Fruit fly (Drosophila melanogaster) whole organism, wandering third instar larva: ENCODE results near the gene osp.
A peak's percentile ranks its signal among the peaks of the same experiment; 100 is the strongest.

Experiments
- CG32264 ChIP-seq: fragments of 200-800 bp; sonication (Bioruptor generic); optimal IDR thresholded peaks from 2 replicates; lab custom pipeline; 2016; ENCODE audit warnings: missing biosample characterization, missing genetic modification characterization
- CG9705 ChIP-seq: fragments of 200-800 bp; sonication (Bioruptor generic); optimal IDR thresholded peaks from 2 replicates; lab custom pipeline; 2018; ENCODE audit warnings: missing biosample characterization, mild to moderate bottlenecking, missing genetic modification characterization
- CrebA ChIP-seq: fragments of 200-800 bp; sonication (Bioruptor generic); optimal IDR thresholded peaks from 2 replicates; lab custom pipeline; 2016; ENCODE audit warnings: missing biosample characterization, mild to moderate bottlenecking, missing genetic modification characterization, borderline replicate concordance
- Dfd ChIP-seq: fragments of >200 bp; optimal IDR thresholded peaks from 2 replicates; lab custom pipeline; 2017; ENCODE audit warnings: missing biosample characterization, missing genetic modification characterization
- Dif ChIP-seq: fragments of 200-275, 200-300 bp; sonication (Bioruptor generic); optimal IDR thresholded peaks from 2 replicates; lab custom pipeline; 2018; ENCODE audit warnings: missing biosample characterization, missing genetic modification characterization; ENCODE audit not compliant: partially characterized antibody
- GATAd ChIP-seq: sonication (Bioruptor generic); optimal IDR thresholded peaks from 2 replicates; lab custom pipeline; 2016; ENCODE audit warnings: missing biosample characterization, missing genetic modification characterization
- HLH106 ChIP-seq: fragments of 200-800 bp; optimal IDR thresholded peaks from 3 replicates; lab custom pipeline; 2019; ENCODE audit warnings: missing biosample characterization, mild to moderate bottlenecking, missing genetic modification characterization, moderate library complexity
- Hnf4 ChIP-seq: fragments of 200-800 bp; sonication (Bioruptor generic); optimal IDR thresholded peaks from 2 replicates; lab custom pipeline; 2016; ENCODE audit warnings: missing biosample characterization, mild to moderate bottlenecking, missing genetic modification characterization
- Hr78 ChIP-seq: fragments of >200 bp; optimal IDR thresholded peaks from 2 replicates; lab custom pipeline; 2017; ENCODE audit warnings: missing biosample characterization, missing genetic modification characterization
- Hr83 ChIP-seq: fragments of 200-300 bp; sonication (Bioruptor generic); optimal IDR thresholded peaks from 2 replicates; lab custom pipeline; 2016; ENCODE audit warnings: missing biosample characterization, mild to moderate bottlenecking, missing genetic modification characterization, moderate library complexity; ENCODE audit not compliant: poor library complexity, severe bottlenecking
- Jra ChIP-seq: sonication (Bioruptor generic); optimal IDR thresholded peaks from 2 replicates; lab custom pipeline; 2016; ENCODE audit warnings: missing biosample characterization, missing genetic modification characterization
- Myc ChIP-seq: fragments of >200 bp; optimal IDR thresholded peaks from 2 replicates; lab custom pipeline; 2017
- N ChIP-seq: fragments of >200 bp; optimal IDR thresholded peaks from 2 replicates; lab custom pipeline; 2018; ENCODE audit warnings: missing biosample characterization, missing external identifiers, missing genetic modification characterization
- OdsH ChIP-seq: fragments of 200-800 bp; sonication (Bioruptor generic); optimal IDR thresholded peaks from 2 replicates; lab custom pipeline; 2016; ENCODE audit warnings: missing biosample characterization, mild to moderate bottlenecking, missing genetic modification characterization
- Rel ChIP-seq, 2 experiments: fragments of 200-800 bp; sonication (Bioruptor generic) in 1 of 2; optimal IDR thresholded peaks; 2 replicates in 1 of 2; 3 replicates in 1 of 2; lab custom pipeline; 2016 to 2019; ENCODE audit warnings: mild to moderate bottlenecking in 2 of 2, missing biosample characterization in 2 of 2, missing genetic modification characterization in 2 of 2, moderate library complexity in 1 of 2
- Sp1 ChIP-seq: fragments of 200-800 bp; sonication (Bioruptor generic); optimal IDR thresholded peaks from 3 replicates; lab custom pipeline; 2019; ENCODE audit warnings: missing biosample characterization, mild to moderate bottlenecking, missing genetic modification characterization, moderate library complexity
- Vsx2 ChIP-seq: fragments of 200-300, 225-300 bp; sonication (Bioruptor generic); optimal IDR thresholded peaks from 2 replicates; lab custom pipeline; 2018; ENCODE audit warnings: missing biosample characterization, missing genetic modification characterization; ENCODE audit not compliant: partially characterized antibody
- br ChIP-seq: fragments of 200-800 bp; sonication (Bioruptor generic); optimal IDR thresholded peaks from 2 replicates; lab custom pipeline; 2016; ENCODE audit warnings: missing biosample characterization, missing genetic modification characterization
- brk ChIP-seq: fragments of 200-800 bp; sonication (Bioruptor generic); optimal IDR thresholded peaks from 2 replicates; lab custom pipeline; 2016; ENCODE audit warnings: missing biosample characterization, mild to moderate bottlenecking, missing genetic modification characterization
- dl ChIP-seq, 2 experiments: fragments of 175-275, 200-275 bp in 1 of 2; fragments of 200-275 bp in 1 of 2; sonication (Bioruptor generic); optimal IDR thresholded peaks; lab custom pipeline; 2018; ENCODE audit warnings: mild to moderate bottlenecking in 2 of 2, missing biosample characterization in 2 of 2, missing genetic modification characterization in 2 of 2, moderate library complexity in 2 of 2; ENCODE audit not compliant: partially characterized antibody in 2 of 2, insufficient read depth in 1 of 2
- dmrt93B ChIP-seq: fragments of 200-800 bp; sonication (Bioruptor generic); optimal IDR thresholded peaks from 2 replicates; lab custom pipeline; 2018; ENCODE audit warnings: missing biosample characterization, mild to moderate bottlenecking, missing genetic modification characterization
- dsf ChIP-seq: sonication (Bioruptor generic); optimal IDR thresholded peaks from 2 replicates; lab custom pipeline; 2016; ENCODE audit warnings: missing biosample characterization, missing genetic modification characterization, borderline replicate concordance
- ey ChIP-seq: fragments of 200-800 bp; sonication (Bioruptor generic); optimal IDR thresholded peaks from 2 replicates; lab custom pipeline; 2016; ENCODE audit warnings: missing biosample characterization, missing genetic modification characterization
- foxo ChIP-seq, 2 experiments: fragments of 200-800 bp; sonication (Bioruptor generic); optimal IDR thresholded peaks; 2 replicates in 1 of 2; 3 replicates in 1 of 2; lab custom pipeline; 2016 to 2017; ENCODE audit warnings: missing biosample characterization in 2 of 2, missing genetic modification characterization in 2 of 2
- fru ChIP-seq: fragments of 200-800 bp; sonication (Bioruptor generic); optimal IDR thresholded peaks from 3 replicates; lab custom pipeline; 2016; ENCODE audit warnings: missing biosample characterization, mild to moderate bottlenecking, missing genetic modification characterization
- h ChIP-seq: fragments of 200-800 bp; sonication (Bioruptor generic); optimal IDR thresholded peaks from 3 replicates; lab custom pipeline; 2016; ENCODE audit warnings: missing biosample characterization, mild to moderate bottlenecking, missing genetic modification characterization
- jim ChIP-seq: fragments of 175-275, 200-325 bp; sonication (Bioruptor generic); optimal IDR thresholded peaks from 2 replicates; lab custom pipeline; 2016; ENCODE audit warnings: missing biosample characterization, mild to moderate bottlenecking, missing genetic modification characterization
- lola ChIP-seq: fragments of >200 bp; optimal IDR thresholded peaks from 2 replicates; lab custom pipeline; 2017; ENCODE audit warnings: missing biosample characterization, missing genetic modification characterization
- pan ChIP-seq: fragments of >200 bp; optimal IDR thresholded peaks from 2 replicates; lab custom pipeline; 2017
- psq ChIP-seq: fragments of 200-800 bp; sonication (Bioruptor generic); optimal IDR thresholded peaks from 3 replicates; lab custom pipeline; 2017; ENCODE audit warnings: missing biosample characterization, mild to moderate bottlenecking, missing genetic modification characterization, moderate library complexity
- rgr ChIP-seq: fragments of 200-800 bp; sonication (Bioruptor generic); optimal IDR thresholded peaks from 3 replicates; lab custom pipeline; 2016; ENCODE audit warnings: missing biosample characterization, mild to moderate bottlenecking, missing genetic modification characterization
- sage ChIP-seq: fragments of 200-800 bp; sonication (Bioruptor generic); optimal IDR thresholded peaks from 2 replicates; lab custom pipeline; 2016; ENCODE audit warnings: missing biosample characterization, mild to moderate bottlenecking, missing genetic modification characterization
- sv ChIP-seq: fragments of 200-800 bp; sonication (Bioruptor generic); optimal IDR thresholded peaks from 3 replicates; lab custom pipeline; 2016; ENCODE audit warnings: missing biosample characterization, missing genetic modification characterization
- tai ChIP-seq: sonication (Bioruptor generic); optimal IDR thresholded peaks from 2 replicates; lab custom pipeline; 2016; ENCODE audit warnings: missing biosample characterization, missing genetic modification characterization
- usp ChIP-seq: fragments of >200 bp; optimal IDR thresholded peaks from 2 replicates; lab custom pipeline; 2017; ENCODE audit warnings: missing biosample characterization, missing genetic modification characterization
- woc ChIP-seq: sonication (Bioruptor generic); optimal IDR thresholded peaks from 2 replicates; lab custom pipeline; 2016; ENCODE audit warnings: missing biosample characterization, mild to moderate bottlenecking, missing genetic modification characterization

The osp gene

dm6 chr2L:14563626-14564025, 125.5 kb downstream of the osp start, which contains the start of gene CG3473:
Gene CG3473, minus strand, starts transcription at chr2L:14563726.
- TF ChIP-seq Myc (lab: Kevin White, UChicago) (no peak), dmrt93B (GFP tag; lab: Kevin White, UChicago) (no peak), lola (GFP tag; lab: Kevin White, UChicago) (no peak), dl (GFP tag; optimal IDR thresholded peaks at IDR 0.05; lab: Kevin White, UChicago; ENCODE audit: insufficient read depth in 1 of 2, partially characterized antibody in 2 of 2) (no peak), woc (GFP tag; lab: Kevin White, UChicago) (no peak), GATAd (GFP tag; lab: Kevin White, UChicago) (no peak), CrebA (no peak), Hr83 (GFP tag; lab: Kevin White, UChicago) (no peak), sage (GFP tag; lab: Kevin White, UChicago) (no peak)

dm6 chr2L:14562320-14562719, 126.8 kb downstream of the osp start:
- no peak for TF ChIP-seq CrebA
- TF ChIP-seq HLH106 (tag; lab: Kevin White, UChicago) = peak; percentile 34
- TF ChIP-seq Sp1 (GFP tag; lab: Kevin White, UChicago) = peak; percentile 20
- TF ChIP-seq pan = no peak
- peak; percentile 33 for TF ChIP-seq OdsH
- TF ChIP-seq foxo (GFP tag; optimal IDR thresholded peaks at IDR 0.05; lab: Kevin White, UChicago) = peak in 1 of 2 experiments; percentile 56
- peak; percentile 0 for TF ChIP-seq ey (GFP tag; lab: Kevin White, UChicago)
- TF ChIP-seq fru (GFP tag; lab: Kevin White, UChicago) = peak; percentile 53
- TF ChIP-seq rgr (GFP tag; lab: Kevin White, UChicago) = peak; percentile 42
- TF ChIP-seq h = peak; percentile 41
- no peak for TF ChIP-seq GATAd (GFP tag; lab: Kevin White, UChicago)
- TF ChIP-seq Hr78 (GFP tag; lab: Kevin White, UChicago) = no peak
- TF ChIP-seq dsf (GFP tag; lab: Kevin White, UChicago) = no peak
- TF ChIP-seq Dif (GFP tag; lab: Kevin White, UChicago) = no peak
- no peak for TF ChIP-seq sage (GFP tag; lab: Kevin White, UChicago)
- no peak for TF ChIP-seq brk (GFP tag; lab: Kevin White, UChicago)
- no peak for TF ChIP-seq jim (GFP tag; lab: Kevin White, UChicago)
- TF ChIP-seq psq (GFP tag; lab: Kevin White, UChicago) = peak; percentile 22
- peak; percentile 16 for TF ChIP-seq woc (GFP tag; lab: Kevin White, UChicago)
- peak; percentile 38 for TF ChIP-seq br (GFP tag; lab: Kevin White, UChicago)
- no peak for TF ChIP-seq CG32264 (GFP tag; lab: Kevin White, UChicago)

- no peak for TF ChIP-seq dl (GFP tag; optimal IDR thresholded peaks at IDR 0.05; lab: Kevin White, UChicago; ENCODE audit: insufficient read depth in 1 of 2, partially characterized antibody in 2 of 2)
Observed at dm6 chr2L:14558818-14559405, 130.2 kb downstream of the osp start.

dm6 chr2L:14557743-14558142, 131.4 kb downstream of the osp start:
- no peak for TF ChIP-seq N (GFP tag; lab: Kevin White, UChicago)
- no peak for TF ChIP-seq GATAd (GFP tag; lab: Kevin White, UChicago)
- TF ChIP-seq OdsH = peak; percentile 92
- TF ChIP-seq sage (GFP tag; lab: Kevin White, UChicago) = peak; percentile 78
- peak; percentile 88 for TF ChIP-seq woc (GFP tag; lab: Kevin White, UChicago)
- TF ChIP-seq CG9705 (GFP tag; lab: Kevin White, UChicago) = peak; percentile 58
- TF ChIP-seq foxo (GFP tag; optimal IDR thresholded peaks at IDR 0.05; lab: Kevin White, UChicago) = peak; percentile 35 to 90
- peak; percentile 54 for TF ChIP-seq tai (GFP tag; lab: Kevin White, UChicago)
- TF ChIP-seq dmrt93B (GFP tag; lab: Kevin White, UChicago) = peak; percentile 58
- TF ChIP-seq Dfd (GFP tag; lab: Kevin White, UChicago) = no peak
- no peak for TF ChIP-seq Vsx2 (GFP tag; lab: Kevin White, UChicago)
- peak; percentile 87 for TF ChIP-seq ey (GFP tag; lab: Kevin White, UChicago)
- TF ChIP-seq CG32264 (GFP tag; lab: Kevin White, UChicago) = peak; percentile 61
- peak; percentile 92 for TF ChIP-seq fru (GFP tag; lab: Kevin White, UChicago)
- TF ChIP-seq lola (GFP tag; lab: Kevin White, UChicago) = no peak
- no peak for TF ChIP-seq Hr78 (GFP tag; lab: Kevin White, UChicago)
- peak; percentile 67 for TF ChIP-seq Myc (lab: Kevin White, UChicago)
- TF ChIP-seq rgr (GFP tag; lab: Kevin White, UChicago) = peak; percentile 91
- peak; percentile 81 for TF ChIP-seq psq (GFP tag; lab: Kevin White, UChicago)
- peak; percentile 86 for TF ChIP-seq Sp1 (GFP tag; lab: Kevin White, UChicago)
- peak; percentile 92 for TF ChIP-seq h
- TF ChIP-seq brk (GFP tag; lab: Kevin White, UChicago) = peak; percentile 84
- peak; percentile 62 for TF ChIP-seq Jra (GFP tag; lab: Kevin White, UChicago)
- TF ChIP-seq HLH106 (tag; lab: Kevin White, UChicago) = peak; percentile 85
- TF ChIP-seq br (GFP tag; lab: Kevin White, UChicago) = peak; percentile 91
- no peak for TF ChIP-seq jim (GFP tag; lab: Kevin White, UChicago)
- no peak for TF ChIP-seq sv
- TF ChIP-seq Rel (GFP tag; optimal IDR thresholded peaks at IDR 0.05; lab: Kevin White, UChicago) = peak; percentile 13
- peak; percentile 49 for TF ChIP-seq Rel (tag; optimal IDR thresholded peaks at IDR 0.05; lab: Kevin White, UChicago)
- no peak for TF ChIP-seq dl (GFP tag; optimal IDR thresholded peaks at IDR 0.05; lab: Kevin White, UChicago; ENCODE audit: insufficient read depth in 1 of 2, partially characterized antibody in 2 of 2)
- TF ChIP-seq Hnf4 (GFP tag; lab: Kevin White, UChicago) = peak; percentile 83
- peak; percentile 22 for TF ChIP-seq CrebA
- no peak for TF ChIP-seq usp (GFP tag; lab: Kevin White, UChicago)
